Worm (Caenorhabditis elegans) whole organism, L3 larva: ENCODE results near the gene pals-37.
A peak's percentile ranks its signal among the peaks of the same experiment; 100 is the strongest.

Source experiments
- ama-1 ChIP-seq: fragments of 150-350 bp; optimal IDR thresholded peaks from 2 replicates; lab custom pipeline; 2018
- ceh-9 ChIP-seq: sonication (generic microtip); optimal IDR thresholded peaks from 2 replicates; lab custom pipeline; 2018; ENCODE audit warnings: missing biosample characterization, missing genetic modification characterization
- daf-12 ChIP-seq: fragments of 150-350 bp; optimal IDR thresholded peaks from 2 replicates; lab custom pipeline; 2014; ENCODE audit warnings: missing biosample characterization, missing genetic modification reagents, missing genetic modification characterization
- egl-27 ChIP-seq: sonication (generic microtip); optimal IDR thresholded peaks from 4 replicates; lab custom pipeline; 2017; ENCODE audit warnings: missing biosample characterization, missing genetic modification reagents, missing genetic modification characterization
- egl-5 ChIP-seq: fragments of 150-350 bp; optimal IDR thresholded peaks from 2 replicates; lab custom pipeline; 2017; ENCODE audit warnings: missing biosample characterization, missing genetic modification reagents, missing genetic modification characterization, inconsistent platforms
- elt-1 ChIP-seq: fragments of 150-350 bp; optimal IDR thresholded peaks from 2 replicates; lab custom pipeline; 2014; ENCODE audit warnings: missing biosample characterization, missing genetic modification characterization
- elt-2 ChIP-seq: sonication (generic microtip); optimal IDR thresholded peaks from 2 replicates; lab custom pipeline; 2016; ENCODE audit warnings: missing genetic modification reagents, mild to moderate bottlenecking, missing genetic modification characterization, missing compliant biosample characterization
- elt-3 ChIP-seq, 3 experiments: fragments of 150-350 bp in 1 of 3; sonication (generic microtip) in 2 of 3; optimal IDR thresholded peaks; 2 replicates in 2 of 3; 4 replicates in 1 of 3; lab custom pipeline; 2014 to 2017; ENCODE audit warnings: missing biosample characterization in 3 of 3, missing genetic modification characterization in 3 of 3
- fkh-10 ChIP-seq: sonication (generic microtip); optimal IDR thresholded peaks from 2 replicates; lab custom pipeline; 2017; ENCODE audit warnings: missing biosample characterization, missing genetic modification reagents, missing genetic modification characterization
- fkh-2 ChIP-seq: fragments of 150-350 bp; optimal IDR thresholded peaks from 2 replicates; lab custom pipeline; 2014; ENCODE audit warnings: missing biosample characterization, missing genetic modification reagents, missing genetic modification characterization
- jun-1 ChIP-seq: fragments of 150-350 bp; optimal IDR thresholded peaks from 2 replicates; lab custom pipeline; 2014; ENCODE audit warnings: missing biosample characterization, missing genetic modification reagents, missing genetic modification characterization
- lin-39 ChIP-seq: fragments of 150-350 bp; optimal IDR thresholded peaks from 2 replicates; lab custom pipeline; 2018; ENCODE audit warnings: missing biosample characterization, missing genetic modification reagents, missing genetic modification characterization
- lsy-12 ChIP-seq: sonication (generic microtip); optimal IDR thresholded peaks from 2 replicates; lab custom pipeline; 2016; ENCODE audit warnings: mild to moderate bottlenecking, missing genetic modification characterization, missing compliant biosample characterization
- mml-1 ChIP-seq: fragments of 150-350 bp; sonication (generic microtip); optimal IDR thresholded peaks from 3 replicates; lab custom pipeline; 2014; ENCODE audit warnings: missing biosample characterization, missing genetic modification characterization
- nfya-1 ChIP-seq: sonication (generic microtip); optimal IDR thresholded peaks from 2 replicates; lab custom pipeline; 2017; ENCODE audit warnings: missing genetic modification characterization, mild to moderate bottlenecking, missing compliant biosample characterization, antibody characterized with exemption, moderate library complexity; ENCODE audit not compliant: insufficient read depth
- nhr-23 ChIP-seq: fragments of 150-350 bp; optimal IDR thresholded peaks from 2 replicates; lab custom pipeline; 2014; ENCODE audit warnings: missing biosample characterization, missing genetic modification reagents, missing genetic modification characterization
- nhr-237 ChIP-seq: fragments of 150-350 bp; optimal IDR thresholded peaks from 2 replicates; lab custom pipeline; 2014; ENCODE audit warnings: missing biosample characterization, missing genetic modification characterization
- nhr-28 ChIP-seq: fragments of 150-350 bp; optimal IDR thresholded peaks from 2 replicates; lab custom pipeline; 2014; ENCODE audit warnings: missing biosample characterization, missing genetic modification characterization
- nhr-43 ChIP-seq: sonication (generic microtip); optimal IDR thresholded peaks from 2 replicates; lab custom pipeline; 2016; ENCODE audit warnings: mild to moderate bottlenecking, missing genetic modification characterization, missing compliant biosample characterization; ENCODE audit not compliant: poor library complexity, severe bottlenecking
- nhr-77 ChIP-seq: fragments of 150-350 bp; optimal IDR thresholded peaks from 2 replicates; lab custom pipeline; 2014; ENCODE audit warnings: missing biosample characterization, missing genetic modification characterization
- pha-4 ChIP-seq: fragments of 150-350 bp; optimal IDR thresholded peaks from 2 replicates; lab custom pipeline; 2014; ENCODE audit warnings: missing biosample characterization, missing genetic modification reagents, missing genetic modification characterization
- pqm-1 ChIP-seq: fragments of 150-350 bp; optimal IDR thresholded peaks from 2 replicates; lab custom pipeline; 2017; ENCODE audit warnings: missing biosample characterization, missing genetic modification characterization, inconsistent platforms
- sea-2 ChIP-seq: fragments of 150-350 bp; sonication (generic microtip); optimal IDR thresholded peaks from 4 replicates; lab custom pipeline; 2014; ENCODE audit warnings: missing biosample characterization, missing genetic modification reagents, missing genetic modification characterization
- skn-1 ChIP-seq: fragments of 150-350 bp; optimal IDR thresholded peaks from 2 replicates; lab custom pipeline; 2014; ENCODE audit warnings: missing biosample characterization, missing genetic modification characterization
- snpc-4 ChIP-seq: fragments of 150-350 bp; optimal IDR thresholded peaks from 2 replicates; lab custom pipeline; 2014; ENCODE audit warnings: missing biosample characterization, missing genetic modification characterization
- ztf-11 ChIP-seq: fragments of 150-350 bp; optimal IDR thresholded peaks from 2 replicates; lab custom pipeline; 2014; ENCODE audit warnings: missing biosample characterization, missing genetic modification characterization
- ztf-4 ChIP-seq: fragments of 150-350 bp; optimal IDR thresholded peaks from 2 replicates; lab custom pipeline; 2014; ENCODE audit warnings: missing biosample characterization, missing genetic modification characterization

Gene pals-37

DNA sequence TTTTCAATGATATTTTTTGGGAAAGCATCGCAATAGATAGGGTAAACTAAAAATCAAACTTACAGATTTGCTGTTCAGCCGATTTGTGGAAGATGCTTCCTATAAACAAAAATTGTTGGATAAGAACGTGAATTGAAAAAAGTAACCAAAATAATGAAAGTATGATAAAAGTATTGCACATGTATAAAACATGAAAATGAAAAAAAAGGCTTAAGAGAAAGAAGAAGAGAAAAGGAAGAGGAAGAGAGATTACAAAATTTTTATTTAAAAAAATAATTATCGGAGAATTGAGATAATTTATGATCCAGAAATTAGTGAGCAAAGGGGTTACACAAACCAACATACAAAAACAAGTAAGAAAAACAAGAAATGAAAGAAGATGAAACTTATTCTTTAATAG is at the start of gene pals-37:
Gene pals-37, minus strand, starts transcription at position 101 of the 400 bp plus-strand sequence.
- TF ChIP-seq lin-39, result no peak
- TF ChIP-seq fkh-10 (GFP tag; lab: Kevin White, UChicago), result no peak
- no peak for TF ChIP-seq egl-27 (tag; lab: Kevin White, UChicago)
- no peak for TF ChIP-seq skn-1 (tag; lab: Kevin White, UChicago)
- no peak for TF ChIP-seq mml-1 (tag; lab: Kevin White, UChicago)
- TF ChIP-seq sea-2, result no peak
- no peak for TF ChIP-seq elt-1 (tag; lab: Kevin White, UChicago)
- TF ChIP-seq nfya-1 (tag; lab: Kevin White, UChicago), result no peak

- TF ChIP-seq egl-5 (tag; lab: Kevin White, UChicago), result peak; percentile 79
- TF ChIP-seq egl-27 (tag; lab: Kevin White, UChicago), result no peak
- peak; percentile 48 for TF ChIP-seq snpc-4 (tag; lab: Kevin White, UChicago)
- TF ChIP-seq pha-4 (tag; lab: Kevin White, UChicago), result peak; percentile 43
- TF ChIP-seq ztf-11, result no peak
- no peak for TF ChIP-seq elt-3 (tag; optimal IDR thresholded peaks at IDR 0.05; lab: Kevin White, UChicago)
Observed at ce11 chrV:12488002-12488401, 46.7 kb upstream of the pals-37 start.

DNA sequence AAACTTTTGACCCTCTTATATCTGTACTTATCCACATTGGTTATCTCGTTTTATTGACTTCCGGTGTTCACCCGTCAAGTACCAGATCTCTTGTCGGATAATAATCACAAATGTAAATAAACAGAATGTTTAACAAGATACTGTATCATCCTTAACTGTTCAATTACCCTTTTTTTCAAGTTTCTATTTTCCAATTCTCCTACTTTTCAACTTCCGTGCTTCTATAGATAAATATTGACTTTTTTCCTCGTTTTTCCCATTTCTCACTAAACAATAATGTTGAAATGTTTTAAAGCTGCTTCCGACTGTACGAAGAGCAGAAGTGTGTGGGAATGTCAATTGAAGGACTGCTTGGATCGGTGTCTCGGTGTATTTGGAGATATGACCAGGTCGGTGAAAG is 45.6 kb upstream of the pals-37 start, which contains the start of gene inx-11:
Gene inx-11, plus strand, starts transcription at position 301 of the 400 bp plus-strand sequence.
- TF ChIP-seq nhr-23 (tag; lab: Kevin White, UChicago) (no peak), fkh-2 (tag; lab: Kevin White, UChicago) (no peak), lsy-12 (tag; lab: Kevin White, UChicago) (no peak), nhr-237 (tag; lab: Kevin White, UChicago) (no peak), pha-4 (tag; lab: Kevin White, UChicago) (peak; percentile 75), ztf-11 (no peak)

DNA sequence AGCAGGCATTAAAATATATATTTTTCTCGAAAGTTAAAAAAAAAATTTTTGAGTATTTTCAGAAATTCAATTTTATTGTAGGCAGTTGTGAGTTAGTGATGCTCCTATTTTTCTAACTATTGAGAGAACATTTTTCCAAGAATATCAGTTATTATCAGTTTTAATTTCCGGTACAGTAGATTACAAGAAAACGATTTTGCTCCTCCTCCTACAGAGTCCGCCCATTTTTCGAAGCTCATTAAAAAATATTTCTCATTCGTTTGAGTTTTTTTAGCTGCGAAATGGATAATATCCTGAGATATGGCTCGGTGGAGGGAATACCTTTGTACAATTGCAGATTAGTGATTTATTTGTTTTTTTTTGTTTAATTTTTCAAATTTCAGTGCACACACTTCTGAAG is 43.3 kb upstream of the pals-37 start, which contains the start of gene srt-39:
Gene srt-39, plus strand, starts transcription at position 301 of the 400 bp plus-strand sequence.
- no peak for TF ChIP-seq ztf-11
- TF ChIP-seq mml-1 (tag; lab: Kevin White, UChicago), result no peak
- no peak for TF ChIP-seq ceh-9

- TF ChIP-seq nfya-1 (tag; lab: Kevin White, UChicago) (peak; percentile 23), egl-5 (tag; lab: Kevin White, UChicago) (peak; percentile 18), nhr-28 (tag; lab: Kevin White, UChicago) (no peak)
- TF ChIP-seq, all 47 proteins: peak for 2
Observed at ce11 chrV:12478990-12479389, 37.7 kb upstream of the pals-37 start.

DNA sequence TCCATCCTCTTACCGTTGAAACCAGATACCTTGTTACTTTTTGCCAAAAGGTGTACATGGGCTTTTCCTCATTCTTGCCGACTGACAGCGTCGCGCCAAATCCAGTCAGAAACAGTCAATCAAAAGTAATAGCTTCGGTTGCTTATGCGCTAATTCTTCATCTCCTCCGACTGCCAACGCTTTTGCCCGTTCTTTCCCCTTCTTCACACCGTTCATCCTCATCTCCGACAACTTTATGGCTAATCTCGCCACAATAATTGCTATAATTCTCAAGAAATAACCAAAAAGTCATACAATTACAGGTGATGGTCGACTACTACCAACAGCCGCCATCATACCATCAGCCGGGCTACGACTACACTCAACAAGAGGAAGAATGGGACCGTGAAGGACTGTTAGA is 36.8 kb upstream of the pals-37 start, which contains the start of gene atn-1:
Gene atn-1, plus strand, starts transcription at position 301 of the 400 bp plus-strand sequence.
- TF ChIP-seq ztf-4 (no peak), elt-2 (tag; lab: Kevin White, UChicago) (no peak), nhr-43 (no peak), ztf-11 (no peak), snpc-4 (tag; lab: Kevin White, UChicago) (no peak)

- TF ChIP-seq lin-39 (peak; percentile 6), daf-12 (tag; lab: Kevin White, UChicago) (no peak), fkh-2 (tag; lab: Kevin White, UChicago) (no peak), nhr-77 (tag; lab: Kevin White, UChicago) (no peak), jun-1 (no peak)
Observed at ce11 chrV:12477139-12477538, 35.8 kb upstream of the pals-37 start.

DNA sequence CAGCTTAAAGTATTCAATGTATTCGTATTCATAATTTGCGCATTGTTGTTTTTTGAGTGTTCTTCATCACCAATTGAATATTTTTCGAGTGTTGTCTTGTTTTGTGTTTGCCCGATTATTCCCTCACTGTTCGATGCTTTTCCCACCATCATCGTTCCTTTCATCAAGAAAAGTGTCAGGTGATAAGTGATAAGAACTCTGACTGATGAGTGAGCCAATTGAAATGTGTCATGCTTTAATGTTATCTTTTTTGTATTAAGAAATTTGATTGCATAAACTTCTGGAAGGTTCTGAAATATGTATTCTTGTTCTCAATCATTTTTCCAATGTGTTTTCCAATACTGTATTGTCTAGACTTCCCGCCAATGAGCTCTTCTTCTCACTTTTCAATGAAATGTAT is 34.0 kb upstream of the pals-37 start:
- TF ChIP-seq pqm-1 (tag; lab: Kevin White, UChicago) (peak; percentile 59), elt-2 (tag; lab: Kevin White, UChicago) (peak; percentile 91), pha-4 (tag; lab: Kevin White, UChicago) (peak; percentile 69), jun-1 (peak; percentile 59), ama-1 (lab: Kevin White, UChicago) (no peak), daf-12 (tag; lab: Kevin White, UChicago) (no peak)
